Worm (Caenorhabditis elegans) whole organism, young adult: ENCODE results near the gene rfl-1.

Source experiments
- C06A6.2 ChIP-seq: fragments of 200-800 bp; sonication (Bioruptor generic); conservative IDR thresholded peaks from 2 replicates; pipeline ENCODE4 v1.3.6; 2022; ENCODE audit warnings: missing genetic modification characterization, missing compliant biosample characterization
- C17E4.6 ChIP-seq: fragments of 200-800 bp; sonication (Bioruptor generic); IDR thresholded peaks from 2 replicates; pipeline ENCODE4 v1.3.6; 2022; ENCODE audit warnings: missing genetic modification reagents, missing genetic modification characterization, missing compliant biosample characterization
- D2030.7 ChIP-seq: fragments of 200-800 bp; sonication (Bioruptor generic); IDR thresholded peaks from 2 replicates; pipeline ENCODE4 v1.3.6; 2022; ENCODE audit warnings: missing genetic modification reagents, missing genetic modification characterization, missing compliant biosample characterization
- F10E7.11 ChIP-seq: sonication (generic microtip); optimal IDR thresholded peaks from 2 replicates; lab custom pipeline; 2017; ENCODE audit warnings: mild to moderate bottlenecking, missing genetic modification characterization, moderate library complexity, missing compliant biosample characterization
- F33H1.4 ChIP-seq: fragments of 200-800 bp; sonication (Bioruptor generic); IDR thresholded peaks from 2 replicates; pipeline ENCODE4 v1.3.6; 2022; ENCODE audit warnings: missing genetic modification reagents, missing genetic modification characterization, missing compliant biosample characterization
- F52B5.7 ChIP-seq: sonication (generic microtip); optimal IDR thresholded peaks from 2 replicates; lab custom pipeline; 2016; ENCODE audit warnings: mild to moderate bottlenecking, missing genetic modification characterization, missing compliant biosample characterization
- K12H6.12 ChIP-seq: fragments of 200-800 bp; sonication (Bioruptor generic); optimal IDR thresholded peaks from 2 replicates; lab custom pipeline; 2018; ENCODE audit warnings: mild to moderate bottlenecking, missing genetic modification characterization, missing compliant biosample characterization
- Y53G8AR.9 ChIP-seq: fragments of 200-800 bp; sonication (Bioruptor generic); conservative IDR thresholded peaks from 2 replicates; pipeline ENCODE4 v1.3.6; 2022; ENCODE audit warnings: missing genetic modification reagents, missing genetic modification characterization, missing compliant biosample characterization
- akir-1 ChIP-seq: fragments of 200-800 bp; sonication (Bioruptor generic); optimal IDR thresholded peaks from 2 replicates; lab custom pipeline; 2018; ENCODE audit warnings: mild to moderate bottlenecking, missing genetic modification characterization, moderate library complexity, missing compliant biosample characterization
- atf-7 ChIP-seq: sonication (generic microtip); optimal IDR thresholded peaks from 2 replicates; lab custom pipeline; 2017; ENCODE audit warnings: mild to moderate bottlenecking, missing genetic modification characterization, missing compliant biosample characterization
- athp-1 ChIP-seq: sonication (generic microtip); optimal IDR thresholded peaks from 2 replicates; lab custom pipeline; 2017; ENCODE audit warnings: mild to moderate bottlenecking, missing genetic modification characterization, missing compliant biosample characterization
- attf-3 ChIP-seq: fragments of 200-800 bp; sonication (Bioruptor generic); conservative IDR thresholded peaks from 2 replicates; pipeline ENCODE4 v1.3.6; 2022; ENCODE audit warnings: missing genetic modification reagents, missing genetic modification characterization, missing compliant biosample characterization
- bed-1 ChIP-seq: fragments of 200-800 bp; sonication (Bioruptor generic); IDR thresholded peaks from 2 replicates; pipeline ENCODE4 v1.3.6; 2022; ENCODE audit warnings: missing genetic modification reagents, missing genetic modification characterization, missing compliant biosample characterization
- cebp-1 ChIP-seq, 2 experiments: fragments of 200-800 bp in 1 of 2; sonication (Bioruptor generic) in 1 of 2; sonication (generic microtip) in 1 of 2; IDR thresholded peaks in 1 of 2; optimal IDR thresholded peaks in 1 of 2; 2 replicates each; pipeline versions ENCODE4 v1.3.6 to Lab custom; 2017 to 2022; ENCODE audit warnings: missing compliant biosample characterization in 2 of 2, missing genetic modification characterization in 2 of 2, mild to moderate bottlenecking in 1 of 2, missing genetic modification reagents in 1 of 2, moderate library complexity in 1 of 2
- ceh-91 ChIP-seq: fragments of 200-800 bp; sonication (Bioruptor generic); IDR thresholded peaks from 2 replicates; pipeline ENCODE4 v1.3.6; 2022; ENCODE audit warnings: missing genetic modification reagents, missing genetic modification characterization, missing compliant biosample characterization
- dox-1 ChIP-seq: fragments of 200-800 bp; sonication (Bioruptor generic); IDR thresholded peaks from 2 replicates; pipeline ENCODE4 v1.3.6; 2022; ENCODE audit warnings: missing genetic modification reagents, missing genetic modification characterization, missing compliant biosample characterization
- egl-44 ChIP-seq: fragments of 200-800 bp; sonication (Bioruptor generic); IDR thresholded peaks from 2 replicates; pipeline ENCODE4 v1.3.6; 2022; ENCODE audit warnings: missing genetic modification reagents, missing genetic modification characterization, missing compliant biosample characterization
- hmg-1.2 ChIP-seq: fragments of 200-800 bp; sonication (Bioruptor generic); IDR thresholded peaks from 2 replicates; pipeline ENCODE4 v1.3.6; 2022; ENCODE audit warnings: missing genetic modification reagents, missing genetic modification characterization, missing compliant biosample characterization
- let-526 ChIP-seq: fragments of 200-800 bp; sonication (Bioruptor generic); IDR thresholded peaks from 2 replicates; pipeline ENCODE4 v1.3.6; 2022; ENCODE audit warnings: missing genetic modification reagents, missing genetic modification characterization, missing compliant biosample characterization
- let-607 ChIP-seq, 2 experiments: fragments of 200-800 bp in 1 of 2; sonication (Bioruptor generic) in 1 of 2; sonication (generic microtip) in 1 of 2; optimal IDR thresholded peaks; 2 replicates each; lab custom pipeline; 2016 to 2018; ENCODE audit warnings: mild to moderate bottlenecking in 2 of 2, missing compliant biosample characterization in 2 of 2, missing genetic modification characterization in 2 of 2, moderate library complexity in 2 of 2, missing genotype in 1 of 2
- lir-1 ChIP-seq: fragments of 200-800 bp; sonication (Bioruptor generic); conservative IDR thresholded peaks from 2 replicates; pipeline ENCODE4 v1.3.6; 2022; ENCODE audit warnings: missing genetic modification reagents, missing genetic modification characterization, missing compliant biosample characterization
- lsl-1 ChIP-seq: fragments of 200-800 bp; sonication (Bioruptor generic); optimal IDR thresholded peaks from 2 replicates; lab custom pipeline; 2018; ENCODE audit warnings: mild to moderate bottlenecking, missing genetic modification characterization, moderate library complexity, missing compliant biosample characterization
- madf-3 ChIP-seq: fragments of 200-800 bp; sonication (Bioruptor generic); IDR thresholded peaks from 2 replicates; pipeline ENCODE4 v1.3.6; 2022; ENCODE audit warnings: missing genetic modification reagents, missing genetic modification characterization, missing compliant biosample characterization
- madf-6 ChIP-seq: fragments of 200-800 bp; sonication (Bioruptor generic); IDR thresholded peaks from 2 replicates; pipeline ENCODE4 v1.3.6; 2022; ENCODE audit warnings: missing genetic modification reagents, missing genetic modification characterization, missing compliant biosample characterization
- mcd-1 ChIP-seq: fragments of 200-800 bp; sonication (Bioruptor generic); IDR thresholded peaks from 2 replicates; pipeline ENCODE4 v1.3.6; 2022; ENCODE audit warnings: missing genetic modification reagents, missing genetic modification characterization, missing compliant biosample characterization
- nfya-1 ChIP-seq: sonication (generic microtip); optimal IDR thresholded peaks from 2 replicates; lab custom pipeline; 2017; ENCODE audit warnings: antibody characterized with exemption, missing compliant biosample characterization, missing genetic modification characterization, borderline replicate concordance; ENCODE audit not compliant: insufficient read depth
- nfyb-1 ChIP-seq: fragments of 200-800 bp; sonication (Bioruptor generic); IDR thresholded peaks from 2 replicates; pipeline ENCODE4 v1.3.6; 2022; ENCODE audit warnings: missing genetic modification reagents, missing genetic modification characterization, missing compliant biosample characterization
- nhr-120 ChIP-seq: fragments of 200-800 bp; sonication (Bioruptor generic); IDR thresholded peaks from 2 replicates; pipeline ENCODE4 v1.3.6; 2022; ENCODE audit warnings: missing genetic modification characterization, missing compliant biosample characterization
- nhr-80 ChIP-seq: sonication (generic microtip); optimal IDR thresholded peaks from 2 replicates; lab custom pipeline; 2016; ENCODE audit warnings: missing genetic modification characterization, missing compliant biosample characterization
- pha-4 ChIP-seq: fragments of 150-350 bp; sonication (generic microtip); optimal IDR thresholded peaks from 2 replicates; lab custom pipeline; 2014; ENCODE audit warnings: missing biosample characterization, missing genetic modification reagents, missing genetic modification characterization
- snpc-1.3 ChIP-seq: sonication (generic microtip); optimal IDR thresholded peaks from 2 replicates; lab custom pipeline; 2017; ENCODE audit warnings: missing genetic modification characterization, mild to moderate bottlenecking, missing compliant biosample characterization, antibody characterized with exemption, moderate library complexity, missing genotype, missing genetic modification reagents; ENCODE audit not compliant: insufficient read depth
- somi-1 ChIP-seq: fragments of 200-800 bp; sonication (Bioruptor generic); optimal IDR thresholded peaks from 2 replicates; lab custom pipeline; 2018; ENCODE audit warnings: mild to moderate bottlenecking, missing genetic modification characterization, missing compliant biosample characterization
- ztf-18 ChIP-seq: sonication (generic microtip); optimal IDR thresholded peaks from 2 replicates; lab custom pipeline; 2016; ENCODE audit warnings: missing genotype, mild to moderate bottlenecking, missing genetic modification characterization, missing compliant biosample characterization

The rfl-1 gene

ce11 chrIII:6981989-6982553 is 38.9 kb upstream of the rfl-1 start, which contains the start of gene F31E3.6:
F31E3.6 (plus strand) TSS chrIII:6982081.
- TF ChIP-seq D2030.7 (peak; percentile 51; the same call in 1 of the 2 replicates), lsl-1 (GFP tag; lab: Kevin White, UChicago) (peak; percentile 35), F33H1.4 (GFP tag; lab: Robert Waterston, UW) (peak; percentile 96), mcd-1 (GFP tag; lab: Robert Waterston, UW) (peak; percentile 68), dox-1 (GFP tag; lab: Robert Waterston, UW) (peak; percentile 59; the same call in 1 of the 2 replicates), nfyb-1 (GFP tag; lab: Robert Waterston, UW) (peak; percentile 37; the same call in 1 of the 2 replicates)

- TF ChIP-seq D2030.7 (peak; percentile 52; the same call in 1 of the 2 replicates), madf-6 (GFP tag; lab: Robert Waterston, UW) (peak; percentile 40; the same call in 1 of the 2 replicates), mcd-1 (GFP tag; lab: Robert Waterston, UW) (peak; percentile 47), F33H1.4 (GFP tag; lab: Robert Waterston, UW) (peak; percentile 96), dox-1 (GFP tag; lab: Robert Waterston, UW) (peak; percentile 46; the same call in 1 of the 2 replicates)
These were observed 35.9 kb upstream of the rfl-1 start for ce11 chrIII:6985125-6985524.

ce11 chrIII:6988060-6988459 is 32.9 kb upstream of the rfl-1 start:
- TF ChIP-seq K12H6.12 (tag; lab: Kevin White, UChicago) (peak; percentile 44), F10E7.11 (no peak), nhr-80 (peak; percentile 29), nfyb-1 (GFP tag; lab: Robert Waterston, UW) (no peak)

ce11 chrIII:6989201-6989600 is 31.8 kb upstream of the rfl-1 start:
- TF ChIP-seq C17E4.6 (GFP tag; lab: Robert Waterston, UW) = no peak
- TF ChIP-seq athp-1 (tag; lab: Kevin White, UChicago) = no peak
- peak; percentile 36 for TF ChIP-seq nhr-80

- TF ChIP-seq atf-7 (tag; lab: Kevin White, UChicago) (no peak), nfyb-1 (GFP tag; lab: Robert Waterston, UW) (0 out of 2 replicates have a peak, but pooled peaks have one; percentile 28), hmg-1.2 (GFP tag; lab: Robert Waterston, UW) (peak; percentile 69), let-526 (no peak), snpc-1.3 (tag; lab: Kevin White, UChicago) (no peak)
These were observed 31.1 kb upstream of the rfl-1 start, which contains the start of gene prk-1 for ce11 chrIII:6989900-6990299. prk-1 (plus strand) TSS chrIII:6990168.

- TF ChIP-seq lir-1 (GFP tag; lab: Robert Waterston, UW) = no peak
- TF ChIP-seq bed-1 = no peak
- no peak for TF ChIP-seq attf-3 (GFP tag; lab: Robert Waterston, UW)
- no peak for TF ChIP-seq ztf-18 (tag; lab: Kevin White, UChicago)
- TF ChIP-seq nfya-1 = no peak
- peak; percentile 12 for TF ChIP-seq pha-4 (tag; lab: Kevin White, UChicago)
- TF ChIP-seq ceh-91 (GFP tag; lab: Robert Waterston, UW) = no peak
- TF ChIP-seq C06A6.2 (GFP tag; lab: Robert Waterston, UW) = no peak
- no peak for TF ChIP-seq lsl-1 (GFP tag; lab: Kevin White, UChicago)
- TF ChIP-seq madf-3 (GFP tag; lab: Robert Waterston, UW) = no peak
- TF ChIP-seq akir-1 (GFP tag; lab: Kevin White, UChicago) = no peak
- TF ChIP-seq nhr-80 = peak; percentile 71
- no peak for TF ChIP-seq egl-44
- no peak for TF ChIP-seq somi-1 (GFP tag; lab: Kevin White, UChicago)
- TF ChIP-seq let-607 (tag; optimal IDR thresholded peaks at IDR 0.05; lab: Kevin White, UChicago) = peak in 1 of 2 experiments; percentile 20
- TF ChIP-seq nhr-120 (GFP tag; lab: Robert Waterston, UW) = no peak
- 0 out of 2 replicates have a peak, but pooled peaks have one; percentile 31 for TF ChIP-seq Y53G8AR.9 (GFP tag; lab: Robert Waterston, UW)
- no peak for TF ChIP-seq let-526
- no peak for TF ChIP-seq cebp-1 (GFP tag; IDR thresholded peaks at IDR 0.05; lab: Robert Waterston, UW)
- peak; percentile 36 for TF ChIP-seq cebp-1 (tag; optimal IDR thresholded peaks at IDR 0.05; lab: Kevin White, UChicago)
- no peak for TF ChIP-seq atf-7 (tag; lab: Kevin White, UChicago)
- no peak for TF ChIP-seq F52B5.7 (tag; lab: Kevin White, UChicago)
These were observed 29.5 kb upstream of the rfl-1 start for ce11 chrIII:6991465-6991864.
